Worm (Caenorhabditis elegans) whole organism, midembryonic: Measurements from ENCODE around the gene unc-45.

Experiments used
- T22C8.4 ChIP-seq: fragments of 200-800 bp; sonication (Bioruptor generic); IDR thresholded peaks from 2 replicates; pipeline ENCODE4 v1.3.6; 2022; ENCODE audit warnings: missing genetic modification characterization, missing compliant biosample characterization
- flt-1 ChIP-seq: fragments of 200-800 bp; sonication (Bioruptor generic); IDR thresholded peaks from 2 replicates; pipeline ENCODE4 v1.3.6; 2022; ENCODE audit warnings: missing genetic modification characterization, missing compliant biosample characterization
- tab-1 ChIP-seq: fragments of 200-800 bp; sonication (Bioruptor generic); IDR thresholded peaks from 2 replicates; pipeline ENCODE4 v1.3.6; 2022; ENCODE audit warnings: missing genetic modification characterization, missing compliant biosample characterization

- no peak for TF ChIP-seq tab-1 (GFP tag; lab: Robert Waterston, UW)
- no peak for TF ChIP-seq T22C8.4
- no peak for TF ChIP-seq flt-1 (GFP tag; lab: Robert Waterston, UW)
These were observed 2.9 kb upstream of the unc-45 start, which contains the start of gene F30H5.5 for ce11 chrIII:488464-488863.
